Worm (Caenorhabditis elegans) whole organism, young adult: ENCODE measurements around the gene tth-1.

Source experiments
- ama-1 ChIP-seq, 3 experiments: fragments of 150-350 bp in 1 of 3; sonication (generic microtip) in 2 of 3; optimal IDR thresholded peaks; 2 replicates each; lab custom pipeline; 2014 to 2018; ENCODE audit warnings: missing biosample characterization in 2 of 3, missing genetic modification characterization in 2 of 3, missing genetic modification reagents in 2 of 3
- snpc-4 ChIP-seq, 5 experiments: fragments of 150-350 bp in 1 of 5; sonication (generic microtip) in 4 of 5; optimal IDR thresholded peaks; 2 replicates each; lab custom pipeline; 2014 to 2018; ENCODE audit warnings: missing genetic modification characterization in 5 of 5, missing biosample characterization in 3 of 5, antibody characterized with exemption in 2 of 5, mild to moderate bottlenecking in 2 of 5, missing compliant biosample characterization in 2 of 5, missing genotype in 2 of 5, moderate library complexity in 2 of 5, missing genetic modification reagents in 1 of 5

DNA sequence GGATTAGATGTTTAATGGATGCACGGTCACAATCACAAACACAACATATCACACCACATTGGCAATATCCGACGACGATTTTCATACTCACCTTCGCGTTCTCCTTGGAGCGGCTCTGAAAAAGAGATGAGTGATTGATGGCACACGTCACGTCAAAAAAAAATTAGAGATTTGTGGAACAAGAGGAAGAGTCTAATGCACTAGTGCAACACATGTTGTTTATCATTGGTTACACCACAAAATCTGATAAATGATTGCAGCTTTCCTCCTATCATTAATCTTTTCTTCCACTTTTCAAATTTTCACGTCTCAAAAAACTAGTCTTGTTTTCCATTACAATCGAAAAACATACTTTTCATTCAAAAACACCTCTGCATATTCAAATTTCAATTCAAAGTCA is 33.0 kb downstream of the tth-1 start:
- TF ChIP-seq snpc-4 (GFP tag; optimal IDR thresholded peaks at IDR 0.05; lab: Kevin White, UChicago) (no peak), snpc-4 (tag; optimal IDR thresholded peaks at IDR 0.05; lab: Kevin White, UChicago) (no peak), ama-1 (optimal IDR thresholded peaks at IDR 0.05; lab: Kevin White, UChicago) (no peak), ama-1 (GFP tag; optimal IDR thresholded peaks at IDR 0.05; lab: Kevin White, UChicago) (no peak)
